Worm (Caenorhabditis elegans) whole organism, young adult: ENCODE measurements around the gene unc-58.
A peak's percentile ranks its signal among the peaks of the same experiment; 100 is the strongest.

Source experiments
- B0336.3 ChIP-seq: fragments of 200-800 bp; sonication (Bioruptor generic); IDR thresholded peaks from 2 replicates; pipeline ENCODE4 v1.3.6; 2022; ENCODE audit warnings: missing genetic modification characterization, missing compliant biosample characterization
- C06A6.2 ChIP-seq: fragments of 200-800 bp; sonication (Bioruptor generic); conservative IDR thresholded peaks from 2 replicates; pipeline ENCODE4 v1.3.6; 2022; ENCODE audit warnings: missing genetic modification characterization, missing compliant biosample characterization
- F39B2.1 ChIP-seq: fragments of 200-800 bp; sonication (Bioruptor generic); IDR thresholded peaks from 2 replicates; pipeline ENCODE4 v1.3.6; 2022; ENCODE audit warnings: missing genetic modification reagents, missing genetic modification characterization, missing compliant biosample characterization
- F49E8.2 ChIP-seq: sonication (generic microtip); optimal IDR thresholded peaks from 3 replicates; lab custom pipeline; 2017; ENCODE audit warnings: missing genetic modification characterization, mild to moderate bottlenecking, missing compliant biosample characterization, antibody characterized with exemption, moderate library complexity; ENCODE audit not compliant: insufficient read depth
- F52B5.7 ChIP-seq: sonication (generic microtip); optimal IDR thresholded peaks from 2 replicates; lab custom pipeline; 2016; ENCODE audit warnings: mild to moderate bottlenecking, missing genetic modification characterization, missing compliant biosample characterization
- F55B11.4 ChIP-seq: sonication (generic microtip); optimal IDR thresholded peaks from 2 replicates; lab custom pipeline; 2016; ENCODE audit warnings: missing compliant biosample characterization, missing genetic modification characterization, borderline replicate concordance; ENCODE audit not compliant: insufficient read depth
- F57C9.4 ChIP-seq: sonication (generic microtip); optimal IDR thresholded peaks from 2 replicates; lab custom pipeline; 2017; ENCODE audit warnings: mild to moderate bottlenecking, missing genetic modification characterization, missing compliant biosample characterization
- K12H6.12 ChIP-seq: fragments of 200-800 bp; sonication (Bioruptor generic); optimal IDR thresholded peaks from 2 replicates; lab custom pipeline; 2018; ENCODE audit warnings: mild to moderate bottlenecking, missing genetic modification characterization, missing compliant biosample characterization
- Y53F4B.3 ChIP-seq: fragments of 200-800 bp; sonication (Bioruptor generic); IDR thresholded peaks from 2 replicates; pipeline ENCODE4 v1.3.6; 2022; ENCODE audit warnings: missing genetic modification reagents, missing genetic modification characterization, missing compliant biosample characterization
- Y53G8AR.9 ChIP-seq: fragments of 200-800 bp; sonication (Bioruptor generic); conservative IDR thresholded peaks from 2 replicates; pipeline ENCODE4 v1.3.6; 2022; ENCODE audit warnings: missing genetic modification reagents, missing genetic modification characterization, missing compliant biosample characterization
- Y56A3A.18 ChIP-seq: fragments of 200-800 bp; sonication (Bioruptor generic); IDR thresholded peaks from 2 replicates; pipeline ENCODE4 v1.3.6; 2022; ENCODE audit warnings: missing genetic modification reagents, missing genetic modification characterization, missing compliant biosample characterization
- ZK185.1 ChIP-seq: sonication (generic microtip); optimal IDR thresholded peaks from 2 replicates; lab custom pipeline; 2016; ENCODE audit warnings: mild to moderate bottlenecking, missing genetic modification characterization, missing compliant biosample characterization; ENCODE audit not compliant: poor library complexity, severe bottlenecking
- aptf-2 ChIP-seq: fragments of 200-800 bp; sonication (Bioruptor generic); conservative IDR thresholded peaks from 2 replicates; pipeline ENCODE4 v1.3.6; 2022; ENCODE audit warnings: missing genetic modification reagents, missing genetic modification characterization, missing compliant biosample characterization
- bed-2 ChIP-seq: fragments of 200-800 bp; sonication (Bioruptor generic); IDR thresholded peaks from 2 replicates; pipeline ENCODE4 v1.3.6; 2022; ENCODE audit warnings: missing genetic modification reagents, missing genetic modification characterization, missing compliant biosample characterization
- ccch-3 ChIP-seq: fragments of 200-800 bp; sonication (Bioruptor generic); optimal IDR thresholded peaks from 2 replicates; lab custom pipeline; 2018; ENCODE audit warnings: mild to moderate bottlenecking, missing genetic modification characterization, missing compliant biosample characterization
- cebp-1 ChIP-seq, 2 experiments: fragments of 200-800 bp in 1 of 2; sonication (Bioruptor generic) in 1 of 2; sonication (generic microtip) in 1 of 2; IDR thresholded peaks in 1 of 2; optimal IDR thresholded peaks in 1 of 2; 2 replicates each; pipeline versions ENCODE4 v1.3.6 to Lab custom; 2017 to 2022; ENCODE audit warnings: missing compliant biosample characterization in 2 of 2, missing genetic modification characterization in 2 of 2, mild to moderate bottlenecking in 1 of 2, missing genetic modification reagents in 1 of 2, moderate library complexity in 1 of 2
- ceh-91 ChIP-seq: fragments of 200-800 bp; sonication (Bioruptor generic); IDR thresholded peaks from 2 replicates; pipeline ENCODE4 v1.3.6; 2022; ENCODE audit warnings: missing genetic modification reagents, missing genetic modification characterization, missing compliant biosample characterization
- dpl-1 ChIP-seq: fragments of 150-350 bp; optimal IDR thresholded peaks from 2 replicates; lab custom pipeline; 2014; ENCODE audit warnings: missing biosample characterization, missing genetic modification reagents, missing genetic modification characterization
- ets-4 ChIP-seq: fragments of 200-800 bp; sonication (Bioruptor generic); optimal IDR thresholded peaks from 2 replicates; lab custom pipeline; 2018; ENCODE audit warnings: mild to moderate bottlenecking, missing genetic modification characterization, missing compliant biosample characterization
- gei-17 ChIP-seq: fragments of 200-800 bp; sonication (Bioruptor generic); optimal IDR thresholded peaks from 2 replicates; lab custom pipeline; 2018; ENCODE audit warnings: mild to moderate bottlenecking, missing genetic modification characterization, missing compliant biosample characterization
- hrde-1 ChIP-seq: sonication (generic microtip); optimal IDR thresholded peaks from 2 replicates; lab custom pipeline; 2016; ENCODE audit warnings: missing genetic modification characterization, mild to moderate bottlenecking, missing compliant biosample characterization, moderate library complexity, missing genotype, missing genetic modification reagents, borderline replicate concordance
- hsf-1 ChIP-seq: fragments of 200-800 bp; sonication (Bioruptor generic); IDR thresholded peaks from 2 replicates; pipeline ENCODE4 v1.3.6; 2022; ENCODE audit warnings: missing genetic modification reagents, missing genetic modification characterization, missing compliant biosample characterization
- lin-26 ChIP-seq: fragments of 200-800 bp; sonication (Bioruptor generic); IDR thresholded peaks from 2 replicates; pipeline ENCODE4 v1.3.6; 2022; ENCODE audit warnings: missing genetic modification reagents, missing genetic modification characterization, missing compliant biosample characterization
- lin-35 ChIP-seq, 3 experiments: fragments of 150-350 bp in 2 of 3; sonication (generic microtip) in 1 of 3; optimal IDR thresholded peaks; 2 replicates each; lab custom pipeline; 2014 to 2018; ENCODE audit warnings: missing biosample characterization in 3 of 3, missing genetic modification characterization in 3 of 3, missing genetic modification reagents in 3 of 3
- lin-40 ChIP-seq: sonication (generic microtip); optimal IDR thresholded peaks from 2 replicates; lab custom pipeline; 2016; ENCODE audit warnings: missing genetic modification characterization, mild to moderate bottlenecking, missing compliant biosample characterization, missing genotype, missing genetic modification reagents
- lin-54 ChIP-seq: fragments of 200-800 bp; sonication (Bioruptor generic); optimal IDR thresholded peaks from 2 replicates; lab custom pipeline; 2018; ENCODE audit warnings: mild to moderate bottlenecking, missing genetic modification characterization, missing compliant biosample characterization
- lsy-27 ChIP-seq: sonication (generic microtip); optimal IDR thresholded peaks from 2 replicates; lab custom pipeline; 2017; ENCODE audit warnings: missing genetic modification characterization, mild to moderate bottlenecking, missing compliant biosample characterization, antibody characterized with exemption, missing genotype, borderline replicate concordance; ENCODE audit not compliant: insufficient read depth
- madf-10 ChIP-seq: sonication (generic microtip); optimal IDR thresholded peaks from 2 replicates; lab custom pipeline; 2016; ENCODE audit warnings: mild to moderate bottlenecking, missing genetic modification characterization, missing compliant biosample characterization
- madf-8 ChIP-seq: fragments of 200-800 bp; sonication (Bioruptor generic); conservative IDR thresholded peaks from 2 replicates; pipeline ENCODE4 v1.3.6; 2022; ENCODE audit warnings: missing genetic modification reagents, missing genetic modification characterization, missing compliant biosample characterization
- mcd-1 ChIP-seq: fragments of 200-800 bp; sonication (Bioruptor generic); IDR thresholded peaks from 2 replicates; pipeline ENCODE4 v1.3.6; 2022; ENCODE audit warnings: missing genetic modification reagents, missing genetic modification characterization, missing compliant biosample characterization
- mes-4 ChIP-seq: sonication (generic microtip); optimal IDR thresholded peaks from 2 replicates; lab custom pipeline; 2016; ENCODE audit warnings: missing genotype, missing genetic modification characterization, missing compliant biosample characterization
- nhr-120 ChIP-seq: fragments of 200-800 bp; sonication (Bioruptor generic); IDR thresholded peaks from 2 replicates; pipeline ENCODE4 v1.3.6; 2022; ENCODE audit warnings: missing genetic modification characterization, missing compliant biosample characterization
- nhr-80 ChIP-seq: sonication (generic microtip); optimal IDR thresholded peaks from 2 replicates; lab custom pipeline; 2016; ENCODE audit warnings: missing genetic modification characterization, missing compliant biosample characterization
- nhr-90 ChIP-seq: sonication (generic microtip); optimal IDR thresholded peaks from 2 replicates; lab custom pipeline; 2016; ENCODE audit warnings: missing genotype, mild to moderate bottlenecking, missing genetic modification characterization, missing compliant biosample characterization
- repo-1 ChIP-seq: sonication (generic microtip); optimal IDR thresholded peaks from 2 replicates; lab custom pipeline; 2017; ENCODE audit warnings: mild to moderate bottlenecking, missing genetic modification characterization, missing compliant biosample characterization
- snpc-1.3 ChIP-seq: sonication (generic microtip); optimal IDR thresholded peaks from 2 replicates; lab custom pipeline; 2017; ENCODE audit warnings: missing genetic modification characterization, mild to moderate bottlenecking, missing compliant biosample characterization, antibody characterized with exemption, moderate library complexity, missing genotype, missing genetic modification reagents; ENCODE audit not compliant: insufficient read depth
- snpc-4 ChIP-seq, 5 experiments: fragments of 150-350 bp in 1 of 5; sonication (generic microtip) in 4 of 5; optimal IDR thresholded peaks; 2 replicates each; lab custom pipeline; 2014 to 2018; ENCODE audit warnings: missing genetic modification characterization in 5 of 5, missing biosample characterization in 3 of 5, antibody characterized with exemption in 2 of 5, mild to moderate bottlenecking in 2 of 5, missing compliant biosample characterization in 2 of 5, missing genotype in 2 of 5, moderate library complexity in 2 of 5, missing genetic modification reagents in 1 of 5
- unc-130 ChIP-seq: sonication (generic microtip); optimal IDR thresholded peaks from 2 replicates; lab custom pipeline; 2016; ENCODE audit warnings: missing genetic modification reagents, missing genetic modification characterization, missing compliant biosample characterization
- unc-62 ChIP-seq: fragments of 150-350 bp; optimal IDR thresholded peaks from 2 replicates; lab custom pipeline; 2014; ENCODE audit warnings: missing biosample characterization, missing genetic modification reagents, missing genetic modification characterization
- ztf-22 ChIP-seq: fragments of 200-800 bp; sonication (Bioruptor generic); optimal IDR thresholded peaks from 2 replicates; lab custom pipeline; 2018; ENCODE audit warnings: mild to moderate bottlenecking, missing genetic modification characterization, moderate library complexity, missing compliant biosample characterization
- ztf-3 ChIP-seq: fragments of 200-800 bp; sonication (Bioruptor generic); optimal IDR thresholded peaks from 2 replicates; lab custom pipeline; 2018; ENCODE audit warnings: mild to moderate bottlenecking, missing genetic modification characterization, missing compliant biosample characterization

Gene unc-58

ce11 chrX:10148235-10148872, 15.4 kb upstream of the unc-58 start (continued):
- TF ChIP-seq lsy-27 (tag; lab: Kevin White, UChicago) (peak; percentile 28), Y56A3A.18 (GFP tag; lab: Robert Waterston, UW) (peak; percentile 82; the same call in 1 of the 2 replicates), hrde-1 (tag; lab: Kevin White, UChicago) (peak; percentile 87), snpc-1.3 (tag; lab: Kevin White, UChicago) (peak; percentile 89)

- no peak for TF ChIP-seq lin-40 (tag; lab: Kevin White, UChicago)
- TF ChIP-seq F57C9.4: no peak
- 0 out of 2 replicates have a peak, but pooled peaks have one; percentile 5 for TF ChIP-seq Y53G8AR.9 (GFP tag; lab: Robert Waterston, UW)
- TF ChIP-seq F49E8.2: no peak
- TF ChIP-seq lin-26 (GFP tag; lab: Robert Waterston, UW): no peak
- TF ChIP-seq nhr-80 (tag; lab: Kevin White, UChicago): no peak
These were observed 14.3 kb upstream of the unc-58 start for ce11 chrX:10147236-10147635.

ce11 chrX:10146592-10146991, 13.6 kb upstream of the unc-58 start, which contains the start of gene unc-115:
Gene unc-115, plus strand, starts transcription at chrX:10146892.
- TF ChIP-seq ztf-3 (no peak), F57C9.4 (no peak), Y56A3A.18 (GFP tag; lab: Robert Waterston, UW) (no peak), cebp-1 (GFP tag; IDR thresholded peaks at IDR 0.05; lab: Robert Waterston, UW) (no peak), cebp-1 (tag; optimal IDR thresholded peaks at IDR 0.05; lab: Kevin White, UChicago) (peak; percentile 81), lin-54 (GFP tag; lab: Kevin White, UChicago) (peak; percentile 13), gei-17 (GFP tag; lab: Kevin White, UChicago) (peak; percentile 53), unc-130 (GFP tag; lab: Kevin White, UChicago) (no peak), ztf-22 (GFP tag; lab: Kevin White, UChicago) (no peak), F55B11.4 (tag; lab: Kevin White, UChicago) (no peak), ccch-3 (no peak), unc-62 (GFP tag; lab: Kevin White, UChicago) (peak; percentile 48), nhr-90 (tag; lab: Kevin White, UChicago) (peak; percentile 6), snpc-4 (GFP tag; optimal IDR thresholded peaks at IDR 0.05; lab: Kevin White, UChicago) (peak; percentile 44), snpc-4 (tag; optimal IDR thresholded peaks at IDR 0.05; lab: Kevin White, UChicago) (peak in 3 of 4 experiments; percentile 37 to 69 (median 47)), repo-1 (tag; lab: Kevin White, UChicago) (peak; percentile 55), F39B2.1 (GFP tag; lab: Robert Waterston, UW) (no peak), mes-4 (no peak), nhr-120 (GFP tag; lab: Robert Waterston, UW) (no peak), mcd-1 (peak; percentile 58), lin-35 (GFP tag; optimal IDR thresholded peaks at IDR 0.05; lab: Kevin White, UChicago) (peak in 1 of 3 experiments; percentile 27), hsf-1 (GFP tag; lab: Robert Waterston, UW) (no peak), Y53G8AR.9 (GFP tag; lab: Robert Waterston, UW) (no peak; the same call in 1 of the 2 replicates), ceh-91 (GFP tag; lab: Robert Waterston, UW) (no peak), B0336.3 (GFP tag; lab: Robert Waterston, UW) (peak; percentile 66), ZK185.1 (tag; lab: Kevin White, UChicago) (peak; percentile 59), dpl-1 (GFP tag; lab: Kevin White, UChicago) (no peak), bed-2 (GFP tag; lab: Robert Waterston, UW) (no peak), nhr-80 (tag; lab: Kevin White, UChicago) (peak; percentile 64), C06A6.2 (GFP tag; lab: Robert Waterston, UW) (no peak; the same call in 1 of the 2 replicates), ets-4 (GFP tag; lab: Kevin White, UChicago) (peak; percentile 50), Y53F4B.3 (GFP tag; lab: Robert Waterston, UW) (no peak), K12H6.12 (tag; lab: Kevin White, UChicago) (peak; percentile 81), F52B5.7 (tag; lab: Kevin White, UChicago) (no peak), aptf-2 (GFP tag; lab: Robert Waterston, UW) (no peak), madf-8 (GFP tag; lab: Robert Waterston, UW) (no peak), madf-10 (tag; lab: Kevin White, UChicago) (peak; percentile 23)
